Worm (Caenorhabditis elegans) whole organism, L4/young adult: Measurements from ENCODE around the gene R04B5.5.

Experiments used
- W03F9.2 ChIP-seq: fragments of 150-350 bp; optimal IDR thresholded peaks from 2 replicates; lab custom pipeline; 2014; ENCODE audit warnings: missing biosample characterization, missing genetic modification characterization
- dao-5 ChIP-seq: sonication (generic microtip); optimal IDR thresholded peaks from 2 replicates; lab custom pipeline; 2016; ENCODE audit warnings: missing genotype, missing genetic modification characterization, moderate library complexity, missing compliant biosample characterization
- him-1 ChIP-seq: sonication (generic microtip); optimal IDR thresholded peaks from 2 replicates; lab custom pipeline; 2016; ENCODE audit warnings: missing genotype, missing genetic modification reagents, missing genetic modification characterization, missing compliant biosample characterization

ce11 chrV:10104785-10105310, 17.6 kb downstream of the R04B5.5 start, which contains the start of gene ugt-17:
- no peak for TF ChIP-seq him-1 (tag; lab: Kevin White, UChicago)
- TF ChIP-seq dao-5 (tag; lab: Kevin White, UChicago): no peak
- TF ChIP-seq W03F9.2 (tag; lab: Kevin White, UChicago): no peak
